Worm (Caenorhabditis elegans) whole organism, mixed stage, embryonic: ENCODE results near the gene acs-7.

ENCODE experiments used
- M03D4.4 ChIP-seq: sonication (generic microtip); optimal IDR thresholded peaks from 2 replicates; lab custom pipeline; 2017; ENCODE audit warnings: mild to moderate bottlenecking, missing genetic modification characterization, missing compliant biosample characterization
- bed-3 ChIP-seq: fragments of 200-800 bp; sonication (Bioruptor generic); optimal IDR thresholded peaks from 3 replicates; lab custom pipeline; 2018; ENCODE audit warnings: mild to moderate bottlenecking, missing genetic modification characterization, moderate library complexity, missing compliant biosample characterization
- blmp-1 ChIP-seq: fragments of 150-350 bp; optimal IDR thresholded peaks from 2 replicates; lab custom pipeline; 2014; ENCODE audit warnings: missing biosample characterization, missing genetic modification characterization
- ceh-39 ChIP-seq: fragments of 150-350 bp; optimal IDR thresholded peaks from 2 replicates; lab custom pipeline; 2014; ENCODE audit warnings: missing biosample characterization, missing genetic modification characterization
- ceh-43 ChIP-seq: fragments of 200-800 bp; sonication (Bioruptor generic); optimal IDR thresholded peaks from 2 replicates; lab custom pipeline; 2018; ENCODE audit warnings: mild to moderate bottlenecking, missing genetic modification characterization, moderate library complexity, missing compliant biosample characterization
- ces-1 ChIP-seq: fragments of 150-350 bp; optimal IDR thresholded peaks from 2 replicates; lab custom pipeline; 2014; ENCODE audit warnings: missing biosample characterization, missing genetic modification reagents, missing genetic modification characterization
- cnd-1 ChIP-seq: fragments of 200-800 bp; sonication (Bioruptor generic); optimal IDR thresholded peaks from 2 replicates; lab custom pipeline; 2018; ENCODE audit warnings: mild to moderate bottlenecking, missing genetic modification characterization, missing compliant biosample characterization
- drap-1 ChIP-seq: fragments of 200-800 bp; sonication (Bioruptor generic); optimal IDR thresholded peaks from 3 replicates; lab custom pipeline; 2018; ENCODE audit warnings: mild to moderate bottlenecking, missing genetic modification characterization, missing compliant biosample characterization
- elt-1 ChIP-seq: sonication (generic microtip); optimal IDR thresholded peaks from 2 replicates; lab custom pipeline; 2017; ENCODE audit warnings: missing genetic modification characterization, mild to moderate bottlenecking, missing compliant biosample characterization, antibody characterized with exemption, moderate library complexity, borderline replicate concordance; ENCODE audit not compliant: insufficient read depth
- elt-3 ChIP-seq: fragments of 150-350 bp; optimal IDR thresholded peaks from 2 replicates; lab custom pipeline; 2014; ENCODE audit warnings: missing biosample characterization, missing genetic modification characterization
- flh-1 ChIP-seq: fragments of 200-800 bp; sonication (Bioruptor generic); optimal IDR thresholded peaks from 2 replicates; lab custom pipeline; 2018; ENCODE audit warnings: mild to moderate bottlenecking, missing genetic modification characterization, moderate library complexity, missing compliant biosample characterization
- ham-2 ChIP-seq: fragments of 200-800 bp; sonication (Bioruptor generic); optimal IDR thresholded peaks from 2 replicates; lab custom pipeline; 2018; ENCODE audit warnings: mild to moderate bottlenecking, missing genetic modification characterization, missing compliant biosample characterization
- hlh-1 ChIP-seq: fragments of 150-350 bp; optimal IDR thresholded peaks from 2 replicates; lab custom pipeline; 2014; ENCODE audit warnings: missing biosample characterization, missing genetic modification reagents, missing genetic modification characterization
- lin-13 ChIP-seq: fragments of 150-350 bp; optimal IDR thresholded peaks from 2 replicates; lab custom pipeline; 2014; ENCODE audit warnings: missing biosample characterization, missing genetic modification characterization
- lin-32 ChIP-seq: fragments of 200-800 bp; sonication (Bioruptor generic); optimal IDR thresholded peaks from 2 replicates; lab custom pipeline; 2018; ENCODE audit warnings: mild to moderate bottlenecking, missing genetic modification characterization, missing compliant biosample characterization
- lsy-2 ChIP-seq: fragments of 150-350 bp; optimal IDR thresholded peaks from 2 replicates; lab custom pipeline; 2014; ENCODE audit warnings: missing biosample characterization, missing genetic modification characterization
- mab-5 ChIP-seq: fragments of 150-350 bp; optimal IDR thresholded peaks from 2 replicates; lab custom pipeline; 2014; ENCODE audit warnings: missing biosample characterization, missing genetic modification characterization
- mep-1 ChIP-seq: fragments of 150-350 bp; optimal IDR thresholded peaks from 2 replicates; lab custom pipeline; 2017; ENCODE audit warnings: missing biosample characterization, missing genetic modification reagents, missing genetic modification characterization, inconsistent platforms
- mls-2 ChIP-seq: sonication (generic microtip); optimal IDR thresholded peaks from 2 replicates; lab custom pipeline; 2016; ENCODE audit warnings: mild to moderate bottlenecking, missing genetic modification characterization, moderate library complexity, missing compliant biosample characterization
- nhr-12 ChIP-seq: fragments of 150-350 bp; optimal IDR thresholded peaks from 2 replicates; lab custom pipeline; 2014; ENCODE audit warnings: missing biosample characterization, missing genetic modification characterization
- nhr-2 ChIP-seq: fragments of 150-350 bp; optimal IDR thresholded peaks from 2 replicates; lab custom pipeline; 2014; ENCODE audit warnings: missing biosample characterization, missing genetic modification characterization
- nhr-237 ChIP-seq: fragments of 150-350 bp; optimal IDR thresholded peaks from 2 replicates; lab custom pipeline; 2014; ENCODE audit warnings: missing biosample characterization, missing genetic modification characterization
- nhr-28 ChIP-seq: fragments of 150-350 bp; optimal IDR thresholded peaks from 2 replicates; lab custom pipeline; 2014; ENCODE audit warnings: missing biosample characterization, missing genetic modification characterization
- nhr-76 ChIP-seq: sonication (generic microtip); optimal IDR thresholded peaks from 2 replicates; lab custom pipeline; 2017; ENCODE audit warnings: missing biosample characterization, missing genetic modification characterization
- pha-4 ChIP-seq: fragments of 150-350 bp; optimal IDR thresholded peaks from 2 replicates; lab custom pipeline; 2018; ENCODE audit warnings: missing biosample characterization, missing genetic modification reagents, missing genetic modification characterization
- sem-2 ChIP-seq: fragments of 200-800 bp; sonication (Bioruptor generic); optimal IDR thresholded peaks from 2 replicates; lab custom pipeline; 2018; ENCODE audit warnings: mild to moderate bottlenecking, missing genetic modification characterization, missing compliant biosample characterization
- snpc-4 ChIP-seq: fragments of 150-350 bp; optimal IDR thresholded peaks from 2 replicates; lab custom pipeline; 2014; ENCODE audit warnings: missing biosample characterization, missing genetic modification characterization
- sptf-1 ChIP-seq: sonication (generic microtip); optimal IDR thresholded peaks from 2 replicates; lab custom pipeline; 2017; ENCODE audit warnings: mild to moderate bottlenecking, missing genetic modification characterization, moderate library complexity, missing compliant biosample characterization
- tbx-8 ChIP-seq: fragments of 200-800 bp; sonication (Bioruptor generic); optimal IDR thresholded peaks from 2 replicates; lab custom pipeline; 2018; ENCODE audit warnings: mild to moderate bottlenecking, missing genetic modification characterization, moderate library complexity, missing compliant biosample characterization
- unc-120 ChIP-seq: sonication (generic microtip); optimal IDR thresholded peaks from 2 replicates; lab custom pipeline; 2017; ENCODE audit warnings: missing genetic modification characterization, missing compliant biosample characterization; ENCODE audit not compliant: poor library complexity, severe bottlenecking
- unc-39 ChIP-seq: fragments of 150-350 bp; optimal IDR thresholded peaks from 2 replicates; lab custom pipeline; 2014; ENCODE audit warnings: missing biosample characterization, missing genetic modification characterization
- unc-62 ChIP-seq: fragments of 150-350 bp; optimal IDR thresholded peaks from 2 replicates; lab custom pipeline; 2014; ENCODE audit warnings: missing biosample characterization, missing genetic modification reagents, missing genetic modification characterization
- zip-8 ChIP-seq: fragments of 150-350 bp; optimal IDR thresholded peaks from 2 replicates; lab custom pipeline; 2014; ENCODE audit warnings: missing biosample characterization, missing genetic modification characterization
- ztf-11 ChIP-seq: fragments of 150-350 bp; optimal IDR thresholded peaks from 2 replicates; lab custom pipeline; 2014; ENCODE audit warnings: missing biosample characterization, missing genetic modification characterization

The acs-7 gene

ce11 chrII:9265705-9266104 lies 26.1 kb upstream of the acs-7 start:
- TF ChIP-seq M03D4.4 (tag; lab: Kevin White, UChicago) (no peak), ces-1 (GFP tag; lab: Kevin White, UChicago) (peak; percentile 81)
- TF ChIP-seq, all 35 proteins: peak for 1

DNA sequence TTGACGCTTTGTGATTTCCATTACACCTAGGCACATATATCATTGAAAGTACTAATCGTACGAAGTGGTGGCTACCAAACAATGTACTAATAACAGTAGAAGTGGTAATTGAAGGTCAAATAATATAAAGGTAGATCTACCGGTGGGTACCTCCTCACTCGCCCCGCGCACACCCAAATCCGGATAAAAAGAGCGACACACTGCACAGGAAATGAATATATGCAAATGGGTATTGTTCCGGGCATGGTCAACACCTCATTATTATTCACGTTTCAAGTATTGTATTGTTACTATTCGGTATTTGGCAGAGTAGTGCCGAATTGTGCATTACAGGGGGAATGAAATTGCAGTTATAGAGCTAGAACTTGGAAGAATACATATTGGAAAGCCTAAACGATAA lies 25.6 kb upstream of the acs-7 start:
- TF ChIP-seq mls-2 (tag; lab: Kevin White, UChicago) (peak; percentile 23), ham-2 (GFP tag; lab: Kevin White, UChicago) (peak; percentile 56), nhr-2 (peak; percentile 33), lin-13 (no peak), unc-120 (tag; lab: Kevin White, UChicago) (no peak)

DNA sequence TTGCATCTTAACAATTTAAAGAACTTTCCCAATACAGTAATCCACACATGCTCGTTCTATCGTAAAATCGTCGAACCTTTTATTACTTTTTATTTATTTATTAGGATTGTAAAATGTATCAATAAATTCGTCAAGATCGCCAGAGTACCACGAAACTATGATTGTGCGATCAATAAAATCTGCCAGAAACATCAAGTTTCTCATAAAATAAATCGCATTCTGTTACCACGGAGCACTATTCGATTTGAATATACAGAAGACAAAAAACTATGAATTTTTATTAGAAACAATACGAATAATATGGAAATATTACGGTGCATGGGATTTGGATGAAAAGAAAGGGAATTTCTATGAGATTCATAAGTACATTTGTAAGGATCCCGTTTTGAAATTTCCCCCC lies 25.1 kb upstream of the acs-7 start, which contains the start of gene C01G6.2:
TSS of gene C01G6.2 (plus strand) at position 301 of the 400 bp plus-strand sequence.
- no peak for TF ChIP-seq ham-2 (GFP tag; lab: Kevin White, UChicago)
- TF ChIP-seq bed-3 (GFP tag; lab: Kevin White, UChicago) = no peak
- TF ChIP-seq ces-1 (GFP tag; lab: Kevin White, UChicago) = no peak
- no peak for TF ChIP-seq flh-1 (GFP tag; lab: Kevin White, UChicago)
- no peak for TF ChIP-seq M03D4.4 (tag; lab: Kevin White, UChicago)
- TF ChIP-seq elt-1 = no peak
- no peak for TF ChIP-seq nhr-2
- no peak for TF ChIP-seq blmp-1 (tag; lab: Kevin White, UChicago)
- TF ChIP-seq cnd-1 (tag; lab: Kevin White, UChicago) = no peak
- no peak for TF ChIP-seq zip-8
- no peak for TF ChIP-seq unc-39 (tag; lab: Kevin White, UChicago)
- no peak for TF ChIP-seq mep-1 (tag; lab: Kevin White, UChicago)
- TF ChIP-seq, all 35 proteins: peak for 0

ce11 chrII:9268983-9269382 lies 22.8 kb upstream of the acs-7 start:
- TF ChIP-seq elt-1 = peak; percentile 10
- TF ChIP-seq lsy-2 (tag; lab: Kevin White, UChicago) = no peak
- peak; percentile 95 for TF ChIP-seq nhr-2
- no peak for TF ChIP-seq nhr-76
- peak; percentile 99 for TF ChIP-seq zip-8
- TF ChIP-seq unc-62 (GFP tag; lab: Kevin White, UChicago) = peak; percentile 18
- no peak for TF ChIP-seq sptf-1 (tag; lab: Kevin White, UChicago)
- TF ChIP-seq mep-1 (tag; lab: Kevin White, UChicago) = peak; percentile 7
- peak; percentile 84 for TF ChIP-seq ceh-39 (tag; lab: Kevin White, UChicago)
- TF ChIP-seq ceh-43 (GFP tag; lab: Kevin White, UChicago) = no peak
- peak; percentile 50 for TF ChIP-seq cnd-1 (tag; lab: Kevin White, UChicago)

ce11 chrII:9269588-9269987 lies 22.2 kb upstream of the acs-7 start, which contains the start of gene C01G6.3:
Gene C01G6.3 (plus strand): TSS chrII:9269888.
- TF ChIP-seq tbx-8 (GFP tag; lab: Kevin White, UChicago) (no peak), hlh-1 (tag; lab: Kevin White, UChicago) (no peak), nhr-2 (no peak), elt-3 (tag; lab: Kevin White, UChicago) (no peak), unc-39 (tag; lab: Kevin White, UChicago) (no peak), drap-1 (no peak), nhr-12 (no peak), sem-2 (no peak), nhr-237 (tag; lab: Kevin White, UChicago) (no peak), sptf-1 (tag; lab: Kevin White, UChicago) (no peak), cnd-1 (tag; lab: Kevin White, UChicago) (no peak), mep-1 (tag; lab: Kevin White, UChicago) (no peak), snpc-4 (tag; lab: Kevin White, UChicago) (no peak), nhr-28 (tag; lab: Kevin White, UChicago) (no peak), blmp-1 (tag; lab: Kevin White, UChicago) (no peak), bed-3 (GFP tag; lab: Kevin White, UChicago) (no peak), unc-120 (tag; lab: Kevin White, UChicago) (no peak), zip-8 (no peak)

DNA sequence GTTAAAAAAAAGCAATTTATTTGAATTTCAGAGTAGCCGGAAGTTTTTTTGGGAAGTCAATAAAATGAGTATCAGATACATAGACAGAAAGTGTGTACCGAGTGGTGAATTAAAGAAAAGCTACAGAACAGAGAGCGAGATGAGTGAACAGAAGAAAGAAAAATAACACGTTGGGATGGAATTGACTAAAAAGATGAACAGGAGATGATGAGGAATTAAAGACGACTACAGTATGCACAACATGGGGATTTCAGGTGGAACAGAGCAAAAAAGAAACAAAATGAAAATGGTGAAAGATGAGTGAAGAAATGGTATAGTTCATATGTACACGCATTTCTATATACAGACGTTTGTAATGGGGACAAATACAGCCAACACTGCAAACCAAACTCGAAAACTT lies 20.5 kb upstream of the acs-7 start:
- TF ChIP-seq bed-3 (GFP tag; lab: Kevin White, UChicago) (no peak), tbx-8 (GFP tag; lab: Kevin White, UChicago) (no peak), lin-32 (GFP tag; lab: Kevin White, UChicago) (no peak), nhr-2 (no peak), zip-8 (no peak), pha-4 (tag; lab: Kevin White, UChicago) (no peak), ceh-39 (tag; lab: Kevin White, UChicago) (no peak), sptf-1 (tag; lab: Kevin White, UChicago) (no peak), ztf-11 (no peak), elt-1 (no peak), mab-5 (tag; lab: Kevin White, UChicago) (no peak), ceh-43 (GFP tag; lab: Kevin White, UChicago) (no peak), mls-2 (tag; lab: Kevin White, UChicago) (no peak)
